Worm (Caenorhabditis elegans) whole organism, mixed stage, embryonic: ENCODE measurements around the gene Y105C5B.1418.
A peak's percentile ranks its signal among the peaks of the same experiment; 100 is the strongest.

Experiments
- elt-3 ChIP-seq: fragments of 150-350 bp; optimal IDR thresholded peaks from 2 replicates; lab custom pipeline; 2014; ENCODE audit warnings: missing biosample characterization, missing genetic modification characterization
- hlh-1 ChIP-seq: fragments of 150-350 bp; optimal IDR thresholded peaks from 2 replicates; lab custom pipeline; 2014; ENCODE audit warnings: missing biosample characterization, missing genetic modification reagents, missing genetic modification characterization
- lin-13 ChIP-seq: fragments of 150-350 bp; optimal IDR thresholded peaks from 2 replicates; lab custom pipeline; 2014; ENCODE audit warnings: missing biosample characterization, missing genetic modification characterization
- lin-32 ChIP-seq: fragments of 200-800 bp; sonication (Bioruptor generic); optimal IDR thresholded peaks from 2 replicates; lab custom pipeline; 2018; ENCODE audit warnings: mild to moderate bottlenecking, missing genetic modification characterization, missing compliant biosample characterization
- nhr-2 ChIP-seq: fragments of 150-350 bp; optimal IDR thresholded peaks from 2 replicates; lab custom pipeline; 2014; ENCODE audit warnings: missing biosample characterization, missing genetic modification characterization
- unc-120 ChIP-seq: sonication (generic microtip); optimal IDR thresholded peaks from 2 replicates; lab custom pipeline; 2017; ENCODE audit warnings: missing genetic modification characterization, missing compliant biosample characterization; ENCODE audit not compliant: poor library complexity, severe bottlenecking
- unc-39 ChIP-seq: fragments of 150-350 bp; optimal IDR thresholded peaks from 2 replicates; lab custom pipeline; 2014; ENCODE audit warnings: missing biosample characterization, missing genetic modification characterization

Y105C5B.1418 gene

DNA sequence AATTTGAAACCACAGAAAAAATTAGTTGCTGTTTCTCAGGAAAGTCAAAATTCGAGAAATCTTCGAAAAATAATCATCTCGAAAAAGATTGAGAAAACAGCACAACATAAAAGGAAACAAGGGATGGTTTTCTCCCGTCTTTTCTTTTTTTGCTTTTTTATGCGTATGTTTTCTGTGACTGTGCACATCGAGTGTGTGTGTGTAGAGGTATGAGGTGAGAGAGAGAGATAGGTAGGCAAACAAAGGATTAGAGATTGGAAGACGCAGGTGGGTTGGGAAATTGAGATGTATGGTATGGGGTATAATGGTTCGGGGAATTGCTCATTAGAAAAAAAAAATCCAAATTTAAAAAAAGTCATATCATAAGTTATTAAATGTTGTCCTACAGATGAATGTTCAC, 44.8 kb downstream of the Y105C5B.1418 start:
- TF ChIP-seq lin-13 (tag; lab: Kevin White, UChicago), result no peak
- peak; percentile 35 for TF ChIP-seq nhr-2
- TF ChIP-seq lin-32 (GFP tag; lab: Kevin White, UChicago), result no peak
- TF ChIP-seq hlh-1, result no peak
- no peak for TF ChIP-seq elt-3 (tag; lab: Kevin White, UChicago)
- no peak for TF ChIP-seq unc-39
- no peak for TF ChIP-seq unc-120 (tag; lab: Kevin White, UChicago)
- TF ChIP-seq, all 35 proteins: peak for 1
